Worm (Caenorhabditis elegans) whole organism, mixed stage, embryonic: ENCODE measurements around the gene ceh-49.
A peak's percentile ranks its signal among the peaks of the same experiment; 100 is the strongest.

Experiments used
- M03D4.4 ChIP-seq: sonication (generic microtip); optimal IDR thresholded peaks from 2 replicates; lab custom pipeline; 2017; ENCODE audit warnings: mild to moderate bottlenecking, missing genetic modification characterization, missing compliant biosample characterization
- bed-3 ChIP-seq: fragments of 200-800 bp; sonication (Bioruptor generic); optimal IDR thresholded peaks from 3 replicates; lab custom pipeline; 2018; ENCODE audit warnings: mild to moderate bottlenecking, missing genetic modification characterization, moderate library complexity, missing compliant biosample characterization
- blmp-1 ChIP-seq: fragments of 150-350 bp; optimal IDR thresholded peaks from 2 replicates; lab custom pipeline; 2014; ENCODE audit warnings: missing biosample characterization, missing genetic modification characterization
- ceh-39 ChIP-seq: fragments of 150-350 bp; optimal IDR thresholded peaks from 2 replicates; lab custom pipeline; 2014; ENCODE audit warnings: missing biosample characterization, missing genetic modification characterization
- ceh-43 ChIP-seq: fragments of 200-800 bp; sonication (Bioruptor generic); optimal IDR thresholded peaks from 2 replicates; lab custom pipeline; 2018; ENCODE audit warnings: mild to moderate bottlenecking, missing genetic modification characterization, moderate library complexity, missing compliant biosample characterization
- ceh-83 ChIP-seq: fragments of 200-800 bp; sonication (Bioruptor generic); optimal IDR thresholded peaks from 2 replicates; lab custom pipeline; 2018; ENCODE audit warnings: mild to moderate bottlenecking, missing genetic modification characterization, missing compliant biosample characterization
- ces-1 ChIP-seq: fragments of 150-350 bp; optimal IDR thresholded peaks from 2 replicates; lab custom pipeline; 2014; ENCODE audit warnings: missing biosample characterization, missing genetic modification reagents, missing genetic modification characterization
- cnd-1 ChIP-seq: fragments of 200-800 bp; sonication (Bioruptor generic); optimal IDR thresholded peaks from 2 replicates; lab custom pipeline; 2018; ENCODE audit warnings: mild to moderate bottlenecking, missing genetic modification characterization, missing compliant biosample characterization
- drap-1 ChIP-seq: fragments of 200-800 bp; sonication (Bioruptor generic); optimal IDR thresholded peaks from 3 replicates; lab custom pipeline; 2018; ENCODE audit warnings: mild to moderate bottlenecking, missing genetic modification characterization, missing compliant biosample characterization
- elt-1 ChIP-seq: sonication (generic microtip); optimal IDR thresholded peaks from 2 replicates; lab custom pipeline; 2017; ENCODE audit warnings: missing genetic modification characterization, mild to moderate bottlenecking, missing compliant biosample characterization, antibody characterized with exemption, moderate library complexity, borderline replicate concordance; ENCODE audit not compliant: insufficient read depth
- elt-3 ChIP-seq: fragments of 150-350 bp; optimal IDR thresholded peaks from 2 replicates; lab custom pipeline; 2014; ENCODE audit warnings: missing biosample characterization, missing genetic modification characterization
- flh-1 ChIP-seq: fragments of 200-800 bp; sonication (Bioruptor generic); optimal IDR thresholded peaks from 2 replicates; lab custom pipeline; 2018; ENCODE audit warnings: mild to moderate bottlenecking, missing genetic modification characterization, moderate library complexity, missing compliant biosample characterization
- ham-2 ChIP-seq: fragments of 200-800 bp; sonication (Bioruptor generic); optimal IDR thresholded peaks from 2 replicates; lab custom pipeline; 2018; ENCODE audit warnings: mild to moderate bottlenecking, missing genetic modification characterization, missing compliant biosample characterization
- hlh-1 ChIP-seq: fragments of 150-350 bp; optimal IDR thresholded peaks from 2 replicates; lab custom pipeline; 2014; ENCODE audit warnings: missing biosample characterization, missing genetic modification reagents, missing genetic modification characterization
- lin-13 ChIP-seq: fragments of 150-350 bp; optimal IDR thresholded peaks from 2 replicates; lab custom pipeline; 2014; ENCODE audit warnings: missing biosample characterization, missing genetic modification characterization
- lin-32 ChIP-seq: fragments of 200-800 bp; sonication (Bioruptor generic); optimal IDR thresholded peaks from 2 replicates; lab custom pipeline; 2018; ENCODE audit warnings: mild to moderate bottlenecking, missing genetic modification characterization, missing compliant biosample characterization
- lsy-2 ChIP-seq: fragments of 150-350 bp; optimal IDR thresholded peaks from 2 replicates; lab custom pipeline; 2014; ENCODE audit warnings: missing biosample characterization, missing genetic modification characterization
- mab-5 ChIP-seq: fragments of 150-350 bp; optimal IDR thresholded peaks from 2 replicates; lab custom pipeline; 2014; ENCODE audit warnings: missing biosample characterization, missing genetic modification characterization
- mep-1 ChIP-seq: fragments of 150-350 bp; optimal IDR thresholded peaks from 2 replicates; lab custom pipeline; 2017; ENCODE audit warnings: missing biosample characterization, missing genetic modification reagents, missing genetic modification characterization, inconsistent platforms
- mls-2 ChIP-seq: sonication (generic microtip); optimal IDR thresholded peaks from 2 replicates; lab custom pipeline; 2016; ENCODE audit warnings: mild to moderate bottlenecking, missing genetic modification characterization, moderate library complexity, missing compliant biosample characterization
- nhr-12 ChIP-seq: fragments of 150-350 bp; optimal IDR thresholded peaks from 2 replicates; lab custom pipeline; 2014; ENCODE audit warnings: missing biosample characterization, missing genetic modification characterization
- nhr-2 ChIP-seq: fragments of 150-350 bp; optimal IDR thresholded peaks from 2 replicates; lab custom pipeline; 2014; ENCODE audit warnings: missing biosample characterization, missing genetic modification characterization
- nhr-237 ChIP-seq: fragments of 150-350 bp; optimal IDR thresholded peaks from 2 replicates; lab custom pipeline; 2014; ENCODE audit warnings: missing biosample characterization, missing genetic modification characterization
- nhr-28 ChIP-seq: fragments of 150-350 bp; optimal IDR thresholded peaks from 2 replicates; lab custom pipeline; 2014; ENCODE audit warnings: missing biosample characterization, missing genetic modification characterization
- nhr-76 ChIP-seq: sonication (generic microtip); optimal IDR thresholded peaks from 2 replicates; lab custom pipeline; 2017; ENCODE audit warnings: missing biosample characterization, missing genetic modification characterization
- pha-4 ChIP-seq: fragments of 150-350 bp; optimal IDR thresholded peaks from 2 replicates; lab custom pipeline; 2018; ENCODE audit warnings: missing biosample characterization, missing genetic modification reagents, missing genetic modification characterization
- sem-2 ChIP-seq: fragments of 200-800 bp; sonication (Bioruptor generic); optimal IDR thresholded peaks from 2 replicates; lab custom pipeline; 2018; ENCODE audit warnings: mild to moderate bottlenecking, missing genetic modification characterization, missing compliant biosample characterization
- snpc-4 ChIP-seq: fragments of 150-350 bp; optimal IDR thresholded peaks from 2 replicates; lab custom pipeline; 2014; ENCODE audit warnings: missing biosample characterization, missing genetic modification characterization
- sptf-1 ChIP-seq: sonication (generic microtip); optimal IDR thresholded peaks from 2 replicates; lab custom pipeline; 2017; ENCODE audit warnings: mild to moderate bottlenecking, missing genetic modification characterization, moderate library complexity, missing compliant biosample characterization
- tbx-8 ChIP-seq: fragments of 200-800 bp; sonication (Bioruptor generic); optimal IDR thresholded peaks from 2 replicates; lab custom pipeline; 2018; ENCODE audit warnings: mild to moderate bottlenecking, missing genetic modification characterization, moderate library complexity, missing compliant biosample characterization
- unc-120 ChIP-seq: sonication (generic microtip); optimal IDR thresholded peaks from 2 replicates; lab custom pipeline; 2017; ENCODE audit warnings: missing genetic modification characterization, missing compliant biosample characterization; ENCODE audit not compliant: poor library complexity, severe bottlenecking
- unc-39 ChIP-seq: fragments of 150-350 bp; optimal IDR thresholded peaks from 2 replicates; lab custom pipeline; 2014; ENCODE audit warnings: missing biosample characterization, missing genetic modification characterization
- unc-62 ChIP-seq: fragments of 150-350 bp; optimal IDR thresholded peaks from 2 replicates; lab custom pipeline; 2014; ENCODE audit warnings: missing biosample characterization, missing genetic modification reagents, missing genetic modification characterization
- zip-8 ChIP-seq: fragments of 150-350 bp; optimal IDR thresholded peaks from 2 replicates; lab custom pipeline; 2014; ENCODE audit warnings: missing biosample characterization, missing genetic modification characterization
- ztf-11 ChIP-seq: fragments of 150-350 bp; optimal IDR thresholded peaks from 2 replicates; lab custom pipeline; 2014; ENCODE audit warnings: missing biosample characterization, missing genetic modification characterization

ceh-49 gene

DNA sequence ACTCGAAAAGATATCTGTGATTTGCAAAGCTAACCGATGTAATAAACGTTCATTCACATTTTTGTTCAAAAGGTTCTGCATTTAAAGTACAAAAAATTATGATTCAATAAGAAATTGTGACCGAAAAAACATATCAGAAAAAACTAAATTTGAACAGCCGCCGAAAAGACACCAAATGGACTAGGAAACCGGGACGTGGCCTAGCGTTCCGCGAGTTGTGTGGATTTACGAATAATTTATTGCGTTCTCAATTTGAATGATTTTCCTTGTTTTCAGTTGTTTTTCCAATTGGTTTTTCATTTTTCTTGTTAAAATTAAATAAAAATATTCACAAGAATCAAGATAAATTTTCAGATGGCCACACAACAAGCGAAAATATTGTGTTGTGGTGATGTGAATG is 12.5 kb downstream of the ceh-49 start, which contains the start of gene cwf-19L1:
Gene cwf-19L1, plus strand, starts transcription at position 355 of the 400 bp plus-strand sequence.
- TF ChIP-seq nhr-76 (tag; lab: Kevin White, UChicago) (no peak), nhr-12 (tag; lab: Kevin White, UChicago) (no peak), M03D4.4 (tag; lab: Kevin White, UChicago) (no peak), lsy-2 (tag; lab: Kevin White, UChicago) (peak; percentile 37), sptf-1 (tag; lab: Kevin White, UChicago) (peak; percentile 30), flh-1 (no peak), ces-1 (GFP tag; lab: Kevin White, UChicago) (peak; percentile 29)

DNA sequence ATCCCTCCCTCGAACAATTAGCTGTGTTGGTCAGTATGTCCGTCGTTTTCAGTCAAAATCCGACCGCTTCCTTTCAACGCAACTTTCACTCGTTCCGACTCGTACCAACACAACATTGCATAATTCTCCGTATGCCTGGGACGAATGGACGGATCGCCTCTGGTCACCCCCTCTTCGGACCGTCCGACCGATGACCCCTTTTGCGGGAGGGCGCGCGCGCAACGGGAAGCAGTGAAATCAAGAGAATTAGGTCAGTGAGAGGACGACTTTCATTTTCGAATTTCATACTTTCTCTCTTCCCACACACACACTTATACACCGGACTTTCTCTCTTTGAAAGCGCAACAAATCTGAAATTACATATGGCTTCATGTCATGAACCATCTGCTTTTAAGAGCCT is 14.6 kb downstream of the ceh-49 start, which contains the start of gene atf-8:
Gene atf-8, plus strand, starts transcription at position 234 of the 400 bp plus-strand sequence.
- TF ChIP-seq ces-1 (GFP tag; lab: Kevin White, UChicago) = no peak
- no peak for TF ChIP-seq unc-120
- TF ChIP-seq ham-2 (GFP tag; lab: Kevin White, UChicago) = peak; percentile 77
- no peak for TF ChIP-seq nhr-76 (tag; lab: Kevin White, UChicago)
- no peak for TF ChIP-seq sem-2 (GFP tag; lab: Kevin White, UChicago)
- no peak for TF ChIP-seq snpc-4 (tag; lab: Kevin White, UChicago)
- no peak for TF ChIP-seq ceh-83 (GFP tag; lab: Kevin White, UChicago)
- TF ChIP-seq zip-8 = no peak
- no peak for TF ChIP-seq nhr-28
- TF ChIP-seq blmp-1 = peak; percentile 99
- no peak for TF ChIP-seq ztf-11 (tag; lab: Kevin White, UChicago)
- no peak for TF ChIP-seq cnd-1
- TF ChIP-seq unc-39 (tag; lab: Kevin White, UChicago) = no peak

DNA sequence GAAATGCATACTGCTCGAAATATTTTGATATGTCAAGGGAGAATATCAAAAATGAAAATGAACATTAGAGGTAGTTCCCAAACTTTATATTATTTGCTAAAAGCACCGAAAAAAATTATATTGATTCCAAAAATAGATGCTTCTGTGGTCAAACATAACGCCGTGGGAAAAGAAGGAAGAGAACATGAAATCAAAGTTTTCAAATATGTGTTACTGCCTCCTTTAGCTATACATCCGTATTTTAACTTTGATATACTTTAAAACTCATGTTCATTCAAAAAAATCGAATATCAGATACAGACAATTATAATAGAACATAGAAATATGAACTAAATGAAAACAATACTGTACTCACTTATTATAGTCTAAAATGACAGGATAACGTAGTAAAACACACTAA is 16.6 kb downstream of the ceh-49 start, which contains the start of gene Y38A10A.11:
Gene Y38A10A.11, minus strand, starts transcription at position 101 of the 400 bp plus-strand sequence.
- TF ChIP-seq unc-62 (GFP tag; lab: Kevin White, UChicago) = no peak

DNA sequence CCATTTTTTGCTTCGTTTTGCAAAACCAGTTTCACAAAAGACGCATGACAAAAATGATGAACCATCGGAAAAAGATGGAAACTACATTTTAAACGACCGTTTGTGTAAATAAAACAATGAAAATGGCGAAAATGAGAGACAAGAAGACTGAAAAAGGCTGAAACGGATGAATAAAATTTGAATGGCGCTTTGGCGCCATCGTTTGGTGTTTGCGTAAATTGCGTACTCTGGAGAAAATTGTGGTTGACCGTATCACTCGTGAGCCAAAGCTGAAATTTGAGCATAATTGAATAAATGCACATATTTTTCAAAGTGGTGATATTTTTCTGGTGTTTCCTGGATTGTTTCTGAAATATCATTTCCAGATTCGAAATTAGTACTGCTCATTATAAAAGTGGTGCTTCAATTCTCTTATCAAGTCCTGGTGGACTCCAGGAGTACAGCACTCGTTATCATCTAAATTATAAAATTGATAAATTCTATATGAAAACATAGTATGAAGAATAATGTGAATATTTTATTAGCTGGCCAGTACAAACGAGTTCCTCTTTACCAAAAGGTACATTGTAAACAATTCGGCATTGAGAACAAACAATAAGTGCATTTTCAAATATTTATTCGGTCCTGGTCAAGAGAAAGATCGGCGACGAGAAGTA is 18.6 kb downstream of the ceh-49 start:
- no peak for TF ChIP-seq snpc-4 (tag; lab: Kevin White, UChicago)
- TF ChIP-seq pha-4 = peak; percentile 23

DNA sequence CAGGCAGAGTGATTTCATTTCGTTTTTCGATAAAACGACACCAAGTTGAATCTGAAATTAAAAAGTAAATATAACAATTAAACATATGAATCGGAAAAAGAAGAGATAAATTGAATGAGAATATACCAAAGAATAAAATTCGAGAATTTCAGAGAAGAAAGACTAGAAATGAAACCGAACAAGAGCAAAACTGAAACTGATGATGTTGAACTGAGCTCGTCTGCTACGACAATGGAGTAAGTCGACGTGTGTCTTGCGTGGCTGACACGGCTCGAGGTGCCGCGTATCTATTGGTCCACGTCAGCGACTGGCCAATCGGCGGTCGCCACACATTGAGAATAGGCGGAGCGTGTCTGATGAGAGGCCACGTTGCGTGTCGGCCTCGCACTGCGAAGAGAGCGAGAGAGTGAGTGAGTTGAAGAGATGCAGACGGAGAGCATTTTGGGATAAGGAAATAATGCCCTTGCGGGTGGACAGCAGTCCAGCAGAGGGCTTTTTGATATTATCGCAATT is 19.5 kb downstream of the ceh-49 start, which contains the start of gene crt-1:
Gene crt-1, minus strand, starts transcription at position 51 of the 513 bp plus-strand sequence.
- no peak for TF ChIP-seq nhr-237 (tag; lab: Kevin White, UChicago)
- peak; percentile 70 for TF ChIP-seq unc-120
- peak; percentile 13 for TF ChIP-seq ham-2 (GFP tag; lab: Kevin White, UChicago)
- TF ChIP-seq ceh-83 (GFP tag; lab: Kevin White, UChicago) = no peak
- peak; percentile 95 for TF ChIP-seq lin-13 (tag; lab: Kevin White, UChicago)
- TF ChIP-seq blmp-1 = no peak
- no peak for TF ChIP-seq nhr-28
- no peak for TF ChIP-seq mab-5
- TF ChIP-seq pha-4 = peak; percentile 92
- peak; percentile 61 for TF ChIP-seq ces-1 (GFP tag; lab: Kevin White, UChicago)
- peak; percentile 76 for TF ChIP-seq sptf-1 (tag; lab: Kevin White, UChicago)
- no peak for TF ChIP-seq lin-32 (GFP tag; lab: Kevin White, UChicago)
- peak; percentile 19 for TF ChIP-seq hlh-1 (tag; lab: Kevin White, UChicago)
- peak; percentile 59 for TF ChIP-seq cnd-1
- TF ChIP-seq bed-3 (GFP tag; lab: Kevin White, UChicago) = no peak
- no peak for TF ChIP-seq sem-2 (GFP tag; lab: Kevin White, UChicago)
- peak; percentile 77 for TF ChIP-seq unc-62 (GFP tag; lab: Kevin White, UChicago)
- peak; percentile 95 for TF ChIP-seq ceh-39 (tag; lab: Kevin White, UChicago)
- no peak for TF ChIP-seq snpc-4 (tag; lab: Kevin White, UChicago)
- no peak for TF ChIP-seq flh-1
- no peak for TF ChIP-seq elt-3 (tag; lab: Kevin White, UChicago)
- peak; percentile 24 for TF ChIP-seq zip-8
- TF ChIP-seq ceh-43 (GFP tag; lab: Kevin White, UChicago) = peak; percentile 21
- TF ChIP-seq mls-2 (tag; lab: Kevin White, UChicago) = peak; percentile 43
- TF ChIP-seq drap-1 (GFP tag; lab: Kevin White, UChicago) = peak; percentile 56
- TF ChIP-seq lsy-2 (tag; lab: Kevin White, UChicago) = peak; percentile 90
- TF ChIP-seq elt-1 (tag; lab: Kevin White, UChicago) = peak; percentile 79
- no peak for TF ChIP-seq M03D4.4 (tag; lab: Kevin White, UChicago)
- TF ChIP-seq nhr-12 (tag; lab: Kevin White, UChicago) = no peak
- no peak for TF ChIP-seq nhr-76 (tag; lab: Kevin White, UChicago)
- TF ChIP-seq nhr-2 = peak; percentile 42
- TF ChIP-seq ztf-11 (tag; lab: Kevin White, UChicago) = no peak
- peak; percentile 76 for TF ChIP-seq mep-1
- no peak for TF ChIP-seq unc-39 (tag; lab: Kevin White, UChicago)
- no peak for TF ChIP-seq tbx-8 (GFP tag; lab: Kevin White, UChicago)
